Worm (Caenorhabditis elegans): ENCODE data around the gene hmg-12.

Gene hmg-12

ce11 chrII:11874674-11875198 lies 41.6 kb upstream of the hmg-12 start, which contains the start of the genes npp-3 and top-2 (continued):
- TF ChIP-seq ceh-82 (tag; optimal IDR thresholded peaks at IDR 0.05) (peak; percentile 77), egl-5 (tag; optimal IDR thresholded peaks at IDR 0.05) (peak; percentile 92), lin-39 (tag; optimal IDR thresholded peaks at IDR 0.05) (peak; percentile 97), fkh-10 (GFP tag; optimal IDR thresholded peaks at IDR 0.05) (peak; percentile 91), elt-2 (tag; optimal IDR thresholded peaks at IDR 0.05) (peak; percentile 69), fos-1 (tag; optimal IDR thresholded peaks at IDR 0.05) (no peak), ama-1 (optimal IDR thresholded peaks at IDR 0.05) (peak; percentile 75), mdl-1 (tag; optimal IDR thresholded peaks at IDR 0.05) (no peak), zag-1 (tag; optimal IDR thresholded peaks at IDR 0.05) (no peak), snpc-4 (tag; optimal IDR thresholded peaks at IDR 0.05) (peak; percentile 82), elt-1 (tag; optimal IDR thresholded peaks at IDR 0.05) (peak; percentile 75), nhr-28 (tag; optimal IDR thresholded peaks at IDR 0.05) (no peak), nhr-12 (tag; optimal IDR thresholded peaks at IDR 0.05) (no peak), egl-27 (tag; optimal IDR thresholded peaks at IDR 0.05) (peak; percentile 34), hmg-11 (tag; optimal IDR thresholded peaks at IDR 0.05) (peak; percentile 89), mml-1 (tag; optimal IDR thresholded peaks at IDR 0.05) (no peak), lsy-12 (tag; optimal IDR thresholded peaks at IDR 0.05) (peak; percentile 89)

DNA sequence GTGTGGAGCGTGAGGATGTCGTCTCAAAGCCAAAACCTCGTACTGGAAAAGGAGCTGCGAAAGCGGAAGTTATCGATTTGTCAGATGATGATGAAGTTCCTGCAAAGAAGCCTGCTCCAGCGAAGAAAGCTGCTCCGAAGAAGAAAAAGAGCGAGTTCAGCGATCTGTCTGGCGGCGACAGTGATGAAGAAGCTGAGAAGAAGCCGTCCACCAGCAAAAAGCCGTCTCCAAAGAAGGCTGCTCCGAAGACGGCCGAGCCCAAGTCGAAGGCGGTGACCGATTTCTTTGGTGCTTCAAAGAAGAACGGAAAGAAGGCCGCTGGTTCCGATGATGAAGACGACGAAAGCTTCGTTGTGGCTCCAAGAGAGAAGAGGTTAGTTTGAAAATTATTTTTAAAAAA lies 36.5 kb upstream of the hmg-12 start:
- TF ChIP-seq tbx-2 (tag; optimal IDR thresholded peaks at IDR 0.05) = no peak
- TF ChIP-seq nhr-11 (tag; optimal IDR thresholded peaks at IDR 0.05) = no peak
- TF ChIP-seq ztf-11 (tag; optimal IDR thresholded peaks at IDR 0.05) = no peak
- TF ChIP-seq eor-1 (tag; optimal IDR thresholded peaks at IDR 0.05) = no peak
- no peak for TF ChIP-seq nhr-25 (tag; optimal IDR thresholded peaks at IDR 0.05)
- TF ChIP-seq skn-1 (tag; optimal IDR thresholded peaks at IDR 0.05) = no peak
- no peak for TF ChIP-seq ztf-4 (tag; optimal IDR thresholded peaks at IDR 0.05)
- TF ChIP-seq elt-2 (tag; optimal IDR thresholded peaks at IDR 0.05) = no peak
- TF ChIP-seq mml-1 (tag; optimal IDR thresholded peaks at IDR 0.05) = no peak
- TF ChIP-seq ceh-82 (tag; optimal IDR thresholded peaks at IDR 0.05) = no peak
- TF ChIP-seq ceh-28 (tag; optimal IDR thresholded peaks at IDR 0.05) = no peak

ce11 chrII:11880456-11881353 lies 35.6 kb upstream of the hmg-12 start:
- TF ChIP-seq ceh-16 (tag; optimal IDR thresholded peaks at IDR 0.05) (no peak), nhr-23 (tag; optimal IDR thresholded peaks at IDR 0.05) (peak; percentile 33), ama-1 (optimal IDR thresholded peaks at IDR 0.05) (peak; percentile 34), fos-1 (tag; optimal IDR thresholded peaks at IDR 0.05) (no peak), nhr-12 (tag; optimal IDR thresholded peaks at IDR 0.05) (no peak), hmg-11 (tag; optimal IDR thresholded peaks at IDR 0.05) (no peak), nfya-1 (tag; optimal IDR thresholded peaks at IDR 0.05; ENCODE audit: insufficient read depth) (no peak), snpc-4 (tag; optimal IDR thresholded peaks at IDR 0.05) (no peak), unc-62 (GFP tag; optimal IDR thresholded peaks at IDR 0.05) (no peak), ztf-11 (tag; optimal IDR thresholded peaks at IDR 0.05) (no peak), aly-2 (tag; optimal IDR thresholded peaks at IDR 0.05) (peak; percentile 56), jun-1 (tag; optimal IDR thresholded peaks at IDR 0.05) (no peak), daf-12 (tag; optimal IDR thresholded peaks at IDR 0.05) (no peak), tbx-2 (tag; optimal IDR thresholded peaks at IDR 0.05) (no peak), lin-39 (tag; optimal IDR thresholded peaks at IDR 0.05) (no peak), nhr-25 (tag; optimal IDR thresholded peaks at IDR 0.05) (peak; percentile 86)

DNA sequence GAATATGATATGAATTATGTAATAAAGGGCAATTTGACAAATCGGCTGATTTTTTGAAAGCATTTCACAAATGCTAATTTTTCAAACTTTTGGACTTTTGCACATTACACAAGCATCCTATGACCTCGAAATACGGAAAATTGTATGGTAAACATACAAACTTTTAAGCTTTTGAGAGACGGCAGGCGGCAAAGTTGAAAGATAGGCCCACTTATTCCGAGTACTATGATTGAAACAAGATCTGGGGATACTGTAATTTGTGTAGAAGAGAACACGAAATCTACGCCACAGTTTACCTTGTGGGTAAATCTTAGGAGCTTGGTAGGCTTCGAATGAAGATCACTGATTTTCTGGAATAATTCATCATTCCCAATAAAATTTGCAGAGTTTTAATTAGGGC lies 32.7 kb upstream of the hmg-12 start, which contains the start of gene ZK930.6:
TSS of gene ZK930.6 (plus strand) at position 301 of the 400 bp plus-strand sequence.
- TF ChIP-seq pha-4 (tag; optimal IDR thresholded peaks at IDR 0.05) = no peak
- no peak for TF ChIP-seq nhr-23 (tag; optimal IDR thresholded peaks at IDR 0.05)
- TF ChIP-seq ZK546.5 (tag; optimal IDR thresholded peaks at IDR 0.05) = no peak
- no peak for TF ChIP-seq egl-5 (tag; optimal IDR thresholded peaks at IDR 0.05)
- TF ChIP-seq elt-2 (tag; optimal IDR thresholded peaks at IDR 0.05) = no peak
- no peak for TF ChIP-seq nhr-25 (tag; optimal IDR thresholded peaks at IDR 0.05)
- TF ChIP-seq ceh-9 (tag; optimal IDR thresholded peaks at IDR 0.05) = no peak
- no peak for TF ChIP-seq fkh-10 (GFP tag; optimal IDR thresholded peaks at IDR 0.05)
- TF ChIP-seq nhr-76 (tag; optimal IDR thresholded peaks at IDR 0.05) = no peak
- no peak for TF ChIP-seq nhr-43 (tag; optimal IDR thresholded peaks at IDR 0.05; ENCODE audit: poor library complexity, severe bottlenecking)
- TF ChIP-seq sea-2 (GFP tag; optimal IDR thresholded peaks at IDR 0.05) = no peak
- TF ChIP-seq ama-1 (optimal IDR thresholded peaks at IDR 0.05) = no peak
- TF ChIP-seq fkh-2 (tag; optimal IDR thresholded peaks at IDR 0.05) = no peak
- no peak for TF ChIP-seq jun-1 (tag; optimal IDR thresholded peaks at IDR 0.05)
- no peak for TF ChIP-seq snpc-4 (tag; optimal IDR thresholded peaks at IDR 0.05)
